Worm (Caenorhabditis elegans) whole organism, late embryonic: ENCODE data around the gene ZC412.3.

Source experiments
- F13H6.1 ChIP-seq: sonication (generic microtip); optimal IDR thresholded peaks from 2 replicates; lab custom pipeline; 2016; ENCODE audit warnings: missing genetic modification characterization, missing compliant biosample characterization
- K02D7.2 ChIP-seq: sonication (generic microtip); optimal IDR thresholded peaks from 2 replicates; lab custom pipeline; 2017; ENCODE audit warnings: mild to moderate bottlenecking, missing genetic modification characterization, missing compliant biosample characterization
- ceh-18 ChIP-seq: sonication (generic microtip); optimal IDR thresholded peaks from 2 replicates; lab custom pipeline; 2016; ENCODE audit warnings: missing genetic modification characterization, missing compliant biosample characterization
- ceh-2 ChIP-seq: sonication (generic microtip); optimal IDR thresholded peaks from 2 replicates; lab custom pipeline; 2016; ENCODE audit warnings: missing genotype, missing genetic modification characterization, missing compliant biosample characterization
- ceh-22 ChIP-seq: sonication (generic microtip); optimal IDR thresholded peaks from 2 replicates; lab custom pipeline; 2017; ENCODE audit warnings: missing biosample characterization, missing genetic modification characterization
- ceh-31 ChIP-seq: sonication (generic microtip); optimal IDR thresholded peaks from 2 replicates; lab custom pipeline; 2016; ENCODE audit warnings: missing genetic modification characterization, missing compliant biosample characterization
- che-1 ChIP-seq: sonication (generic microtip); optimal IDR thresholded peaks from 2 replicates; lab custom pipeline; 2016; ENCODE audit warnings: mild to moderate bottlenecking, missing genetic modification characterization, missing compliant biosample characterization
- elt-2 ChIP-seq: sonication (generic microtip); optimal IDR thresholded peaks from 2 replicates; lab custom pipeline; 2016; ENCODE audit warnings: missing genetic modification reagents, missing genetic modification characterization, missing compliant biosample characterization
- elt-4 ChIP-seq: sonication (generic microtip); optimal IDR thresholded peaks from 2 replicates; lab custom pipeline; 2016; ENCODE audit warnings: missing genetic modification characterization, missing compliant biosample characterization
- ets-4 ChIP-seq: sonication (generic microtip); optimal IDR thresholded peaks from 2 replicates; lab custom pipeline; 2016; ENCODE audit warnings: missing genetic modification characterization, missing compliant biosample characterization
- fkh-6 ChIP-seq: sonication (generic microtip); optimal IDR thresholded peaks from 2 replicates; lab custom pipeline; 2016; ENCODE audit warnings: missing genetic modification characterization, missing compliant biosample characterization
- gmeb-2 ChIP-seq: sonication (generic microtip); optimal IDR thresholded peaks from 2 replicates; lab custom pipeline; 2016; ENCODE audit warnings: missing genetic modification characterization, inconsistent platforms, missing compliant biosample characterization
- hlh-30 ChIP-seq: sonication (generic microtip); optimal IDR thresholded peaks from 2 replicates; lab custom pipeline; 2017; ENCODE audit warnings: antibody characterized with exemption, missing genetic modification characterization, missing compliant biosample characterization; ENCODE audit not compliant: insufficient read depth
- hlh-8 ChIP-seq: sonication (generic microtip); optimal IDR thresholded peaks from 2 replicates; lab custom pipeline; 2016; ENCODE audit warnings: missing genotype, missing genetic modification characterization, missing compliant biosample characterization
- lim-6 ChIP-seq: sonication (generic microtip); optimal IDR thresholded peaks from 2 replicates; lab custom pipeline; 2016; ENCODE audit warnings: missing genetic modification characterization, missing compliant biosample characterization
- lin-11 ChIP-seq: fragments of 200-800 bp; sonication (Bioruptor generic); optimal IDR thresholded peaks from 2 replicates; lab custom pipeline; 2018; ENCODE audit warnings: mild to moderate bottlenecking, missing genetic modification characterization, missing compliant biosample characterization
- madf-2 ChIP-seq: sonication (generic microtip); optimal IDR thresholded peaks from 2 replicates; lab custom pipeline; 2017; ENCODE audit warnings: missing genetic modification characterization, missing compliant biosample characterization
- nfya-1 ChIP-seq: sonication (generic microtip); optimal IDR thresholded peaks from 2 replicates; lab custom pipeline; 2017; ENCODE audit warnings: missing genetic modification characterization, mild to moderate bottlenecking, missing compliant biosample characterization, antibody characterized with exemption, moderate library complexity
- odd-2 ChIP-seq: sonication (generic microtip); optimal IDR thresholded peaks from 2 replicates; lab custom pipeline; 2017; ENCODE audit warnings: antibody characterized with exemption, mild to moderate bottlenecking, missing genetic modification characterization, missing compliant biosample characterization
- pag-3 ChIP-seq: sonication (generic microtip); optimal IDR thresholded peaks from 2 replicates; lab custom pipeline; 2016; ENCODE audit warnings: missing compliant biosample characterization, missing genetic modification characterization, borderline replicate concordance
- pax-1 ChIP-seq: fragments of 150-350 bp; optimal IDR thresholded peaks from 2 replicates; lab custom pipeline; 2014; ENCODE audit warnings: missing biosample characterization, missing genetic modification characterization
- pha-2 ChIP-seq: sonication (generic microtip); optimal IDR thresholded peaks from 2 replicates; lab custom pipeline; 2017; ENCODE audit warnings: mild to moderate bottlenecking, missing genetic modification characterization, missing compliant biosample characterization
- pha-4 ChIP-seq: fragments of 150-350 bp; optimal IDR thresholded peaks from 2 replicates; lab custom pipeline; 2018; ENCODE audit warnings: missing biosample characterization, missing genetic modification reagents, missing genetic modification characterization
- pros-1 ChIP-seq: fragments of 150-350 bp; optimal IDR thresholded peaks from 2 replicates; lab custom pipeline; 2014; ENCODE audit warnings: missing biosample characterization, missing genetic modification reagents, missing genetic modification characterization
- rnt-1 ChIP-seq: sonication (generic microtip); optimal IDR thresholded peaks from 2 replicates; lab custom pipeline; 2016; ENCODE audit warnings: missing genetic modification characterization, missing compliant biosample characterization
- sox-4 ChIP-seq: sonication (generic microtip); optimal IDR thresholded peaks from 2 replicates; lab custom pipeline; 2017; ENCODE audit warnings: mild to moderate bottlenecking, missing genetic modification characterization, inconsistent platforms, missing compliant biosample characterization
- tbx-2 ChIP-seq: sonication (generic microtip); optimal IDR thresholded peaks from 2 replicates; lab custom pipeline; 2016; ENCODE audit warnings: missing genetic modification characterization, missing compliant biosample characterization
- tbx-7 ChIP-seq: sonication (generic microtip); optimal IDR thresholded peaks from 2 replicates; lab custom pipeline; 2016; ENCODE audit warnings: missing genotype, missing genetic modification characterization, missing compliant biosample characterization
- ttx-3 ChIP-seq: sonication (generic microtip); optimal IDR thresholded peaks from 2 replicates; lab custom pipeline; 2016; ENCODE audit warnings: missing genetic modification reagents, missing genetic modification characterization, missing compliant biosample characterization
- unc-3 ChIP-seq, 2 experiments: fragments of 200-800 bp in 1 of 2; sonication (Bioruptor generic) in 1 of 2; sonication (generic microtip) in 1 of 2; conservative IDR thresholded peaks in 1 of 2; optimal IDR thresholded peaks in 1 of 2; 2 replicates each; pipeline versions ENCODE4 v1.3.6 to Lab custom; 2016 to 2022; ENCODE audit warnings: missing compliant biosample characterization in 2 of 2, missing genetic modification characterization in 2 of 2, missing genetic modification reagents in 1 of 2
- unc-55 ChIP-seq: sonication (generic microtip); optimal IDR thresholded peaks from 2 replicates; lab custom pipeline; 2017; ENCODE audit warnings: missing biosample characterization, missing genetic modification reagents, missing genetic modification characterization
- unc-86 ChIP-seq: sonication (generic microtip); optimal IDR thresholded peaks from 2 replicates; lab custom pipeline; 2016; ENCODE audit warnings: missing genetic modification characterization, missing compliant biosample characterization
- zip-5 ChIP-seq: sonication (generic microtip); optimal IDR thresholded peaks from 2 replicates; lab custom pipeline; 2016; ENCODE audit warnings: missing genetic modification characterization, missing compliant biosample characterization
- ztf-16 ChIP-seq: sonication (generic microtip); optimal IDR thresholded peaks from 2 replicates; lab custom pipeline; 2017; ENCODE audit warnings: missing genetic modification characterization, missing compliant biosample characterization

ZC412.3 gene

DNA sequence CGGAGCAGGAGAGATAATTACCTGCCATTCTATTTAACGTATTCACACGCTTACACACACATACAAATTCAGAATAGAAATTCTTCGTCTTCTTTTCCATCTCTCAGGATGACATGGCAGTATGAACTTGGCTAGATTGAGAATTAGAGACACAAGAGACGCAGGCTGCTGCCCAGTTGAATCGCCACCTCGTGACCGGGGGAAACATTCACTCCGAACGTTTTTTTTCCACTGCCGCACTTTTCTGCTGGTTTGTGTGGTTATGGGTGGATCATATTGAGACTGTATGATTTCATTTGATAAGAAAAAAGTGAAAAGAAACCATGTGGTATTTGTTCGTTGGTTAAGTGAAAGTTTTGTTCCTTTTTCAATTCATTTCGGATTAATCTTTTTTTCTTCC lies 21.7 kb downstream of the ZC412.3 start:
- TF ChIP-seq ceh-31 (peak; percentile 10), hlh-30 (tag; lab: Kevin White, UChicago) (peak; percentile 89), nfya-1 (tag; lab: Kevin White, UChicago) (peak; percentile 32), unc-86 (tag; lab: Kevin White, UChicago) (no peak)

DNA sequence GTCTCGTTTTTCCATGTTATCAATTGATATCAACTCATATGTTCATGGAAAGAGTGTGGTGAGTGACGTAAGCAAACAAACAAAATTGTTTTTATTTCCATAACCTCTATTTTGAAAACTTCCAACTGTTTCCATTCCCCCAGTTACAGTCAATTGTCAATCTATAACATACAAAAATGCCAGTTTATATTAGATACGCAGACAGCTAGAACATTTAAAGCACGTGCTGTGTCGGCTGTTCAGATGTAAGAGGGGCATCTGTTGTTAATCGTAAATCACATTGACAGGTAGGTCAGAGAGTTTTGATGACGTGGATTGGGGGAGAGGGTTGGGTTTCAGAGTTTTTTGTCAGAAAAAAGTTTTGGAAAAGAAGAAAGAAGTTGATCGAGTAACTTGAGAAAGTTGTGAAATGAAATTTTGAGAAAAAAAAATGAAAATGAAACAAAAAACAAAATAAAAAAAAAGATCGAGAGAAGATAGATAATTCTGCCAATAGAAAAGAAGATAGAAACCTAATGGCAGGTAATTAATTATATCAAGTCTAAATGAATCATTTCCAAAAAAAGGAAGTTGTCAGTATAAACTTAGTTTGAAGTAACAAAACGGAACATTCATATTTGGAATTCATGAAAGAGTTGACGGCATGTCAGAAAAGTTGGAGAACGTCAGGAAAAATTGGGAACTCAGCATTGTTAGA lies 22.7 kb downstream of the ZC412.3 start:
- TF ChIP-seq tbx-2 (tag; lab: Kevin White, UChicago) (no peak), ceh-18 (tag; lab: Kevin White, UChicago) (peak; percentile 61), tbx-7 (no peak), hlh-30 (tag; lab: Kevin White, UChicago) (peak; percentile 87), hlh-8 (peak; percentile 13), nfya-1 (tag; lab: Kevin White, UChicago) (peak; percentile 31), ztf-16 (tag; lab: Kevin White, UChicago) (no peak), rnt-1 (tag; lab: Kevin White, UChicago) (peak; percentile 36), pha-2 (tag; lab: Kevin White, UChicago) (no peak), unc-55 (GFP tag; lab: Kevin White, UChicago) (peak; percentile 99)
- TF ChIP-seq, all 69 proteins: peak for 6

DNA sequence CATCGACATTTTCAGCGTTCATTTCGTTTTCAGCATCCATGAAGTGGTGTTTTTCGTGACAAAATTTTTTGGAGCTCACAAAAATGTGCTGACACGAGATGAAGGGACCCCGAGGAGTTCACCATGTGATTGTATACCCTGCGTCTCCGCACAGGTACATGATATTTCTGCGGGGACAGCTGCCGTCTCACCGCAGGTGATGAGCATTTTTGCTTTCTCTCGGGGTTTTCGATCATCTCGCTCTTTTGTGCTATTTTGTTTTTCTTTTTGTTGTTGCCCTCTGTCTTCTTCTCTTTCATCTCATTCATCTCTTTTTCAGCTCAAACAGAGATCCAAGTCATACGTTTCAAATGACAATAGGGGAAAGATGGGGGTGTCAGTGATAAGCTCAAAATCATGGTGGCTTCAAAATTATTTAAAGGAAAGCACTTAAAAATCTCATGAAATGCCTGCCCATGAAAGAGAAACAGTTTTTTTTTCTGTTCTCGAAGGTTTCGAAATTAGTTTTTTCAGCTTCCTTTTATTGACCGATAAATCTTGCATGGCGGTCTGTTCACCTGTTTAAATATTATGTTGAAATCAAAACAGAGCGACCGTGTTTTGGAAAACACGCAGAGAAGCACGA lies 23.9 kb downstream of the ZC412.3 start, which contains the start of gene ret-1:
ret-1 (minus strand) TSS at position 123 of the 625 bp plus-strand sequence.
- TF ChIP-seq madf-2 (tag; lab: Kevin White, UChicago): peak; percentile 8
- no peak for TF ChIP-seq ceh-2 (tag; lab: Kevin White, UChicago)
- TF ChIP-seq rnt-1 (tag; lab: Kevin White, UChicago): peak; percentile 78
- TF ChIP-seq ets-4 (tag; lab: Kevin White, UChicago): no peak
- peak; percentile 45 for TF ChIP-seq unc-55 (GFP tag; lab: Kevin White, UChicago)
- peak; percentile 83 for TF ChIP-seq hlh-30 (tag; lab: Kevin White, UChicago)
- no peak for TF ChIP-seq pros-1 (tag; lab: Kevin White, UChicago)
- peak; percentile 6 for TF ChIP-seq ceh-18 (tag; lab: Kevin White, UChicago)

DNA sequence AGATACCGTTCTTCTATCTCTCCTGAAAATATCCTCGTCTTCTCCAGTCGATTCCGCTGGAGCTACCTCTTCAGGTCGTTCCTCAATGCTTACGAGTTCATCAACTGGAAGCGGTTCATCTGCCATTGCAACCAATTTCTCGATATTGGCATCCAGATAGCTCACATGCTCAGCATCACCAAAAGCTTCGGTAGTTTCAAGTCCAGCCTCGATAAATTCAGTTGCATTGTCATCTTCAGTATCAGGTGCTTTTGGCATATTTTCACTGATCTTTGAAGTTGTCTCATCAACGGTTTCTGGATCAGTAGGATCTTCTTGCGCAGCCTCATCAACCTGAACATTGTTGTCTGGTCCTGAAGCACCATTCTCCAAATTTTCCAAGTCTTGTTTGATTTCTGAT lies 29.7 kb downstream of the ZC412.3 start:
- TF ChIP-seq elt-2 (tag; lab: Kevin White, UChicago) (no peak), fkh-6 (tag; lab: Kevin White, UChicago) (no peak), sox-4 (tag; lab: Kevin White, UChicago) (no peak), ceh-22 (tag; lab: Kevin White, UChicago) (no peak), ceh-31 (no peak), lin-11 (no peak), nfya-1 (tag; lab: Kevin White, UChicago) (no peak), madf-2 (tag; lab: Kevin White, UChicago) (no peak), pros-1 (tag; lab: Kevin White, UChicago) (no peak), F13H6.1 (no peak), zip-5 (tag; lab: Kevin White, UChicago) (no peak), odd-2 (tag; lab: Kevin White, UChicago) (no peak), lim-6 (tag; lab: Kevin White, UChicago) (no peak), pha-4 (tag; lab: Kevin White, UChicago) (no peak), ceh-2 (tag; lab: Kevin White, UChicago) (no peak), pag-3 (tag; lab: Kevin White, UChicago) (no peak)

DNA sequence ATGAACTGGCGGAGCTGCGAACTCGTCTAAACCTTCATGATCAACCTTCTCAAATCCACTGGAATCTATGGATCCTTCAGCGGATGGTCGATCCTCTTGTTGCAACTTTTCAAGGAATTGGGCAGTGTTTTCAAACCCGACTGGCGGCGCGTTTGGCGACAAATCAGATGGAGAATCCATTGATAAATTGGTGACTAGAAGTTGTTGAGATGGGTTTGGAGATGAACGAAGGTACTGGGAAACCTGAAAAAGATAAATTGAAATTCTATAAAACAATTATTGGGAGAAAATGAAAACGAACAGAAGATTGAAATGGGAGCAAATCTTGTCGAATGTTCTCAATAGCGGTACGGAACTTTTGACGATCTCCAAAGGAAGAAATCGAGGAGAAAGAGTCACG lies 33.2 kb downstream of the ZC412.3 start:
- TF ChIP-seq unc-3 (GFP tag; conservative IDR thresholded peaks at IDR 0.05; lab: Robert Waterston, UW): no peak
- no peak for TF ChIP-seq unc-3 (tag; optimal IDR thresholded peaks at IDR 0.05; lab: Kevin White, UChicago)
- no peak for TF ChIP-seq pax-1 (tag; lab: Kevin White, UChicago)
- no peak for TF ChIP-seq ttx-3 (tag; lab: Kevin White, UChicago)
- no peak for TF ChIP-seq elt-4 (tag; lab: Kevin White, UChicago)
- TF ChIP-seq gmeb-2 (tag; lab: Kevin White, UChicago): no peak
- no peak for TF ChIP-seq F13H6.1
- TF ChIP-seq pag-3 (tag; lab: Kevin White, UChicago): no peak
- no peak for TF ChIP-seq ceh-22 (tag; lab: Kevin White, UChicago)
- TF ChIP-seq che-1 (tag; lab: Kevin White, UChicago): no peak
- TF ChIP-seq K02D7.2 (tag; lab: Kevin White, UChicago): no peak
